Fruit fly (Drosophila melanogaster) whole organism, prepupa: ENCODE results near the gene Nepl20.
A peak's percentile ranks its signal among the peaks of the same experiment; 100 is the strongest.

Experiments
- Blimp-1 ChIP-seq: fragments of 200-800 bp; sonication (Bioruptor generic); optimal IDR thresholded peaks from 3 replicates; lab custom pipeline; 2017; ENCODE audit warnings: missing biosample characterization, missing genetic modification characterization, mild to moderate bottlenecking, moderate library complexity, missing genetic modification reagents
- CG10631 ChIP-seq: fragments of 200-800 bp; sonication (Bioruptor generic); optimal IDR thresholded peaks from 2 replicates; lab custom pipeline; 2016; ENCODE audit warnings: missing biosample characterization, missing genetic modification characterization
- CG10669 ChIP-seq: fragments of 200-800 bp; sonication (Bioruptor generic); optimal IDR thresholded peaks from 3 replicates; lab custom pipeline; 2018; ENCODE audit warnings: missing biosample characterization, mild to moderate bottlenecking, missing genetic modification characterization, moderate library complexity
- CG11294 ChIP-seq: fragments of 200-800 bp; sonication (Bioruptor generic); IDR thresholded peaks from 2 replicates; pipeline ENCODE4 v1.3.6; 2022; ENCODE audit warnings: missing biosample characterization, missing genetic modification characterization
- CG11762 ChIP-seq: fragments of 200-800 bp; sonication (Bioruptor generic); optimal IDR thresholded peaks from 3 replicates; lab custom pipeline; 2016; ENCODE audit warnings: missing biosample characterization, missing genetic modification characterization; ENCODE audit not compliant: insufficient read depth
- CG11902 ChIP-seq: fragments of 200-800 bp; sonication (Bioruptor generic); optimal IDR thresholded peaks from 3 replicates; lab custom pipeline; 2016; ENCODE audit warnings: missing biosample characterization, missing genetic modification characterization
- CG1621 ChIP-seq: fragments of 200-800 bp; sonication (Bioruptor generic); optimal IDR thresholded peaks from 3 replicates; lab custom pipeline; 2018; ENCODE audit warnings: missing biosample characterization, mild to moderate bottlenecking, missing genetic modification characterization
- CG16779 ChIP-seq: fragments of 200-800 bp; sonication (Bioruptor generic); optimal IDR thresholded peaks from 3 replicates; lab custom pipeline; 2017; ENCODE audit warnings: missing biosample characterization, mild to moderate bottlenecking, missing genetic modification characterization
- CG3032 ChIP-seq: fragments of 200-800 bp; optimal IDR thresholded peaks from 2 replicates; lab custom pipeline; 2019; ENCODE audit warnings: missing biosample characterization, mild to moderate bottlenecking, missing genetic modification characterization, moderate library complexity
- CG31627 ChIP-seq: fragments of 200-800 bp; sonication (Bioruptor generic); optimal IDR thresholded peaks from 3 replicates; lab custom pipeline; 2016; ENCODE audit warnings: missing biosample characterization, missing genetic modification characterization
- CG32006 ChIP-seq: fragments of 200-800 bp; sonication (Bioruptor generic); optimal IDR thresholded peaks from 3 replicates; lab custom pipeline; 2017; ENCODE audit warnings: missing biosample characterization, mild to moderate bottlenecking, missing genetic modification characterization
- CG34406 ChIP-seq: fragments of 200-800 bp; sonication (Bioruptor generic); optimal IDR thresholded peaks from 3 replicates; lab custom pipeline; 2016; ENCODE audit warnings: missing biosample characterization, missing genetic modification characterization
- CG3919 ChIP-seq: fragments of 200-800 bp; sonication (Bioruptor generic); optimal IDR thresholded peaks from 3 replicates; lab custom pipeline; 2016; ENCODE audit warnings: missing biosample characterization, missing genetic modification characterization
- CG4318 ChIP-seq: fragments of 200-800 bp; sonication (Bioruptor generic); optimal IDR thresholded peaks from 3 replicates; lab custom pipeline; 2017; ENCODE audit warnings: missing biosample characterization, mild to moderate bottlenecking, missing genetic modification characterization
- CG6276 ChIP-seq: fragments of 200-800 bp; sonication (Bioruptor generic); optimal IDR thresholded peaks from 2 replicates; lab custom pipeline; 2017; ENCODE audit warnings: missing biosample characterization, mild to moderate bottlenecking, missing genetic modification characterization
- CG6792 ChIP-seq: fragments of 200-800 bp; sonication (Bioruptor generic); optimal IDR thresholded peaks from 3 replicates; lab custom pipeline; 2016; ENCODE audit warnings: missing biosample characterization, missing genetic modification characterization
- CG6854 ChIP-seq: fragments of 200-800 bp; sonication (Bioruptor generic); optimal IDR thresholded peaks from 2 replicates; lab custom pipeline; 2017; ENCODE audit warnings: missing biosample characterization, mild to moderate bottlenecking, missing genetic modification characterization
- CG7368 ChIP-seq: fragments of 200-800 bp; sonication (Bioruptor generic); optimal IDR thresholded peaks from 3 replicates; lab custom pipeline; 2016; ENCODE audit warnings: missing biosample characterization, missing genetic modification characterization
- CG8119 ChIP-seq: fragments of 200-800 bp; sonication (Bioruptor generic); IDR thresholded peaks from 3 replicates; pipeline ENCODE4 v1.3.6; 2022; ENCODE audit warnings: missing biosample characterization, missing genetic modification characterization
- CG8319 ChIP-seq: fragments of 200-800 bp; sonication (Bioruptor generic); optimal IDR thresholded peaks from 3 replicates; lab custom pipeline; 2016; ENCODE audit warnings: missing biosample characterization, missing genetic modification characterization
- CG8632 ChIP-seq: fragments of 200-800 bp; sonication (Bioruptor generic); optimal IDR thresholded peaks from 3 replicates; lab custom pipeline; 2016; ENCODE audit warnings: missing biosample characterization, missing genetic modification characterization
- CG9139 ChIP-seq: fragments of 200-800 bp; sonication (Bioruptor generic); optimal IDR thresholded peaks from 3 replicates; lab custom pipeline; 2017; ENCODE audit warnings: missing biosample characterization, mild to moderate bottlenecking, missing genetic modification characterization
- Eip75B ChIP-seq: fragments of 200-800 bp; sonication (Bioruptor generic); optimal IDR thresholded peaks from 3 replicates; lab custom pipeline; 2016; ENCODE audit warnings: missing biosample characterization, missing genetic modification characterization
- Eip78C ChIP-seq: fragments of 200-800 bp; sonication (Bioruptor generic); peaks from one replicate; lab custom pipeline; 2016; ENCODE audit warnings: missing biosample characterization, missing genetic modification characterization
- Eip93F ChIP-seq: fragments of 200-800 bp; sonication (Bioruptor generic); optimal IDR thresholded peaks from 2 replicates; lab custom pipeline; 2016; ENCODE audit warnings: missing biosample characterization, mild to moderate bottlenecking, missing genetic modification characterization
- Ets21C ChIP-seq: fragments of 200-800 bp; sonication (Bioruptor generic); optimal IDR thresholded peaks from 3 replicates; lab custom pipeline; 2016; ENCODE audit warnings: missing biosample characterization, missing genetic modification characterization
- Ets96B ChIP-seq: fragments of 200-800 bp; optimal IDR thresholded peaks from 2 replicates; lab custom pipeline; 2019; ENCODE audit warnings: missing biosample characterization, mild to moderate bottlenecking, missing genetic modification characterization, moderate library complexity
- Hr38 ChIP-seq: sonication (Bioruptor generic); optimal IDR thresholded peaks from 2 replicates; lab custom pipeline; 2016; ENCODE audit warnings: missing biosample characterization, missing genetic modification characterization
- Hr39 ChIP-seq: fragments of 200-800 bp; sonication (Bioruptor generic); optimal IDR thresholded peaks from 2 replicates; lab custom pipeline; 2016; ENCODE audit warnings: missing biosample characterization, missing genetic modification characterization
- Hr4 ChIP-seq: fragments of 200-800 bp; sonication (Bioruptor generic); optimal IDR thresholded peaks from 3 replicates; lab custom pipeline; 2016; ENCODE audit warnings: missing biosample characterization, missing genetic modification characterization
- Met ChIP-seq: fragments of 200-800 bp; sonication (Bioruptor generic); optimal IDR thresholded peaks from 3 replicates; lab custom pipeline; 2016; ENCODE audit warnings: missing biosample characterization, missing genetic modification characterization
- OdsH ChIP-seq: fragments of 200-800 bp; sonication (Bioruptor generic); optimal IDR thresholded peaks from 3 replicates; lab custom pipeline; 2016; ENCODE audit warnings: missing biosample characterization, missing genetic modification characterization
- Smox ChIP-seq: fragments of 200-800 bp; sonication (Bioruptor generic); optimal IDR thresholded peaks from 3 replicates; lab custom pipeline; 2016; ENCODE audit warnings: missing biosample characterization, missing genetic modification characterization
- Sox102F ChIP-seq: fragments of 200-800 bp; sonication (Bioruptor generic); optimal IDR thresholded peaks from 2 replicates; lab custom pipeline; 2016; ENCODE audit warnings: missing biosample characterization, mild to moderate bottlenecking, missing genetic modification characterization
- Sox15 ChIP-seq: fragments of 200-800 bp; sonication (Bioruptor generic); optimal IDR thresholded peaks from 3 replicates; lab custom pipeline; 2016; ENCODE audit warnings: missing biosample characterization, missing genetic modification characterization
- achi ChIP-seq: fragments of 200-800 bp; sonication (Bioruptor generic); optimal IDR thresholded peaks from 3 replicates; lab custom pipeline; 2016; ENCODE audit warnings: missing biosample characterization, missing genetic modification characterization
- acj6 ChIP-seq: fragments of 200-800 bp; sonication (Bioruptor generic); optimal IDR thresholded peaks from 3 replicates; lab custom pipeline; 2016; ENCODE audit warnings: missing biosample characterization, missing genetic modification characterization
- cyc ChIP-seq: fragments of 200-800 bp; sonication (Bioruptor generic); optimal IDR thresholded peaks from 3 replicates; lab custom pipeline; 2016; ENCODE audit warnings: missing biosample characterization, missing genetic modification characterization
- eg ChIP-seq: fragments of 200-800 bp; sonication (Bioruptor generic); IDR thresholded peaks from 3 replicates; pipeline ENCODE4 v1.3.6; 2022; ENCODE audit warnings: missing biosample characterization, missing genetic modification characterization
- esn ChIP-seq: fragments of 200-800 bp; sonication (Bioruptor generic); optimal IDR thresholded peaks from 2 replicates; lab custom pipeline; 2016; ENCODE audit warnings: missing biosample characterization, mild to moderate bottlenecking, missing genetic modification characterization, moderate library complexity
- fkh ChIP-seq: fragments of 200-800 bp; sonication (Bioruptor generic); optimal IDR thresholded peaks from 3 replicates; lab custom pipeline; 2017; ENCODE audit warnings: missing biosample characterization, mild to moderate bottlenecking, missing genetic modification characterization, moderate library complexity
- lz ChIP-seq: fragments of 200-800 bp; sonication (Bioruptor generic); optimal IDR thresholded peaks from 3 replicates; lab custom pipeline; 2016; ENCODE audit warnings: missing biosample characterization, missing genetic modification characterization
- net ChIP-seq: fragments of 200-800 bp; sonication (Bioruptor generic); optimal IDR thresholded peaks from 3 replicates; lab custom pipeline; 2016; ENCODE audit warnings: missing biosample characterization, missing genetic modification characterization
- salr ChIP-seq, 2 experiments: fragments of 200-800 bp; sonication (Bioruptor generic); optimal IDR thresholded peaks; 3 replicates each; lab custom pipeline; 2016 to 2018; ENCODE audit warnings: missing biosample characterization in 2 of 2, missing genetic modification characterization in 2 of 2, mild to moderate bottlenecking in 1 of 2
- spab ChIP-seq: fragments of 200-800 bp; sonication (Bioruptor generic); optimal IDR thresholded peaks from 2 replicates; lab custom pipeline; 2017; ENCODE audit warnings: missing biosample characterization, mild to moderate bottlenecking, missing genetic modification characterization, missing genetic modification reagents
- ss ChIP-seq, 2 experiments: fragments of 200-800 bp; sonication (Bioruptor generic); optimal IDR thresholded peaks; 2 replicates in 1 of 2; 3 replicates in 1 of 2; lab custom pipeline; 2017 to 2018; ENCODE audit warnings: mild to moderate bottlenecking in 2 of 2, missing biosample characterization in 2 of 2, missing genetic modification characterization in 2 of 2, moderate library complexity in 1 of 2
- vri ChIP-seq: fragments of 200-800 bp; sonication (Bioruptor generic); optimal IDR thresholded peaks from 3 replicates; lab custom pipeline; 2016; ENCODE audit warnings: missing biosample characterization, mild to moderate bottlenecking, missing genetic modification characterization

Gene Nepl20

DNA sequence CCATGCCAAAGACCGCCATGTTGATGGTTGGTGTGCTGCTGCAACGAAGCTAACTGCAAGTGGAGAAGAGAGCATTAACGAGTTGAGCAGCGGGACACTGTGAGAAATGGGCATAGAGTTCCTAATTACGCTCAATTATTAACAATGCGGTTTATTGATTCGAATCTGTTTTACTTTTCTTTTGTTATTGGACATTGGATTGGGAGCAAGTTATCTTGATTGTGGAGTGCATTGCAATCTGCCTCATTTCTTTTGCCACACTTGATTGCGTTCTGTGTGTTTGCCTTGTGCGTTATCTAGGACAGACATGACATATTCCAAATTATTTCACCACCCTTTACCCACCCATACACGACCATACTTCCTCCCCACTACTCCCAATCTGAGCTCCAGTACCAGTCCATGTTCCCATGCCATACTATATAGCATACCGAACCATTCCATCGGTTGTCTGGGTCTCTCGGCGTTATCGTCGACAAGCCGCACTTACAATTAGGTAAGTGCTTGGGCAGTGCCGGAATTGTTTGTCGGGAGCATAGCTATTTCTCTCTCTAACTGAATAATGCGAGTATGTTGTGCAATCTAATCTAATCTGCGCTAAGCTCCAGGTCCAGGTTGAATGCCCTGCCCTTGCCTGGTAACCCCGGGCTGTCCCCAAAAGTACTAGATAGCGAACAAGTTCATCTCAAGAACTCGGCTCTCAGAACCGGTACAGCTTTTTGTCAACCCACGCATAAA is 23.1 kb upstream of the Nepl20 start (continued):
- TF ChIP-seq ss (GFP tag; optimal IDR thresholded peaks at IDR 0.05; lab: Kevin White, UChicago), result peak in 1 of 2 experiments; percentile 18
- peak; percentile 67; the same call in 2 of the 3 replicates for TF ChIP-seq CG8119
- no peak for TF ChIP-seq Hr38 (GFP tag; lab: Kevin White, UChicago)
- no peak for TF ChIP-seq Eip93F
- no peak for TF ChIP-seq Blimp-1
- TF ChIP-seq Ets21C (GFP tag; lab: Kevin White, UChicago), result no peak
- TF ChIP-seq Sox15, result no peak
- TF ChIP-seq CG9139 (GFP tag; lab: Kevin White, UChicago), result no peak
- peak; percentile 28 for TF ChIP-seq net (GFP tag; lab: Kevin White, UChicago)
- TF ChIP-seq CG32006 (GFP tag; lab: Kevin White, UChicago), result peak; percentile 81
- TF ChIP-seq CG7368, result no peak
- no peak for TF ChIP-seq CG6854 (GFP tag; lab: Kevin White, UChicago)
- peak; percentile 1 to 11 for TF ChIP-seq salr (GFP tag; optimal IDR thresholded peaks at IDR 0.05; lab: Kevin White, UChicago)
- peak; percentile 23 for TF ChIP-seq Met (GFP tag; lab: Kevin White, UChicago)
- TF ChIP-seq CG16779 (tag; lab: Kevin White, UChicago), result peak; percentile 20
- peak; percentile 47 for TF ChIP-seq Ets96B (tag; lab: Kevin White, UChicago)
- TF ChIP-seq CG34406, result no peak
- TF ChIP-seq CG3919 (GFP tag; lab: Kevin White, UChicago), result peak; percentile 42
- peak; percentile 39 for TF ChIP-seq esn
- TF ChIP-seq CG11902 (GFP tag; lab: Kevin White, UChicago), result no peak
- peak; percentile 13 for TF ChIP-seq CG10669 (GFP tag; lab: Kevin White, UChicago)
- no peak for TF ChIP-seq CG4318
- TF ChIP-seq eg (GFP tag; lab: Robert Waterston, UW), result peak; percentile 73; the same call in 2 of the 3 replicates
- TF ChIP-seq Hr39, result peak; percentile 29
- no peak for TF ChIP-seq CG8319 (GFP tag; lab: Kevin White, UChicago)
- TF ChIP-seq CG31627 (GFP tag; lab: Kevin White, UChicago), result peak; percentile 30
- TF ChIP-seq CG3032 (tag; lab: Kevin White, UChicago), result peak; percentile 60
- TF ChIP-seq Eip75B (GFP tag; lab: Kevin White, UChicago), result peak; percentile 50
- no peak for TF ChIP-seq Sox102F
- no peak for TF ChIP-seq cyc (GFP tag; lab: Kevin White, UChicago)
- TF ChIP-seq acj6, result peak; percentile 47
- TF ChIP-seq fkh (GFP tag; lab: Kevin White, UChicago), result no peak
- TF ChIP-seq CG6276 (GFP tag; lab: Kevin White, UChicago), result peak; percentile 35
- TF ChIP-seq spab, result peak; percentile 35
- TF ChIP-seq, all 60 proteins: peak for 40

DNA sequence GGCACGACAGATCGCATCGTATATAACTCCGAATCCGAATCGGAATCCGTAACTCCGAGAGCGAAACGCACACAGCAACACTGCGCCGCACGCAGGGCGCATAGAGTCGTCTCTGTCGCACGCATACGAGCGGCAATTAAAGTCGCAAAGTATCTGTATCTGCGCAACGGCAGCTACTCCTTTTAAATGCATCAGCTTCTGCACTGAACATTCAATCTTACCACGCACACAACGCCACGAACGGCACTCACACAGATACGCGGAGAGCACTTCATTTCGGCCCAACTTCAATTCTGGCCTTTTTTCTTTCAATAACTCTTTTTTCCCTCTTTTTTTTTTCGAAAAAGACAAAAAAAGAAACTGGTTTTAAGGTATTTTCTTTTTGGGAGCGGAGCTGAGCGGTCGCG is 22.3 kb upstream of the Nepl20 start:
- TF ChIP-seq lz (no peak), net (GFP tag; lab: Kevin White, UChicago) (peak; percentile 84), Smox (GFP tag; lab: Kevin White, UChicago) (peak; percentile 9), spab (peak; percentile 94), CG3032 (tag; lab: Kevin White, UChicago) (peak; percentile 72), CG11294 (GFP tag; lab: Robert Waterston, UW) (no peak), Ets96B (tag; lab: Kevin White, UChicago) (peak; percentile 83), Eip93F (peak; percentile 38), CG10631 (GFP tag; lab: Kevin White, UChicago) (peak; percentile 40), Hr4 (no peak), Sox102F (peak; percentile 64), CG11762 (GFP tag; lab: Kevin White, UChicago) (peak; percentile 57), CG9139 (GFP tag; lab: Kevin White, UChicago) (peak; percentile 97), CG7368 (peak; percentile 52), CG4318 (no peak), CG8632 (GFP tag; lab: Kevin White, UChicago) (peak; percentile 73), Sox15 (no peak), acj6 (no peak), CG1621 (peak; percentile 88), eg (GFP tag; lab: Robert Waterston, UW) (peak; percentile 85), CG32006 (GFP tag; lab: Kevin White, UChicago) (peak; percentile 63), OdsH (GFP tag; lab: Kevin White, UChicago) (peak; percentile 30), achi (peak; percentile 59), vri (GFP tag; lab: Kevin White, UChicago) (peak; percentile 70), Ets21C (GFP tag; lab: Kevin White, UChicago) (no peak), Eip78C (GFP tag; lab: Kevin White, UChicago) (peak; percentile 57), Eip75B (GFP tag; lab: Kevin White, UChicago) (peak; percentile 75), fkh (GFP tag; lab: Kevin White, UChicago) (no peak), CG6792 (GFP tag; lab: Kevin White, UChicago) (peak; percentile 37), CG8319 (GFP tag; lab: Kevin White, UChicago) (peak; percentile 68)
